Worm (Caenorhabditis elegans): ENCODE results near the gene sir-2.3.

DNA sequence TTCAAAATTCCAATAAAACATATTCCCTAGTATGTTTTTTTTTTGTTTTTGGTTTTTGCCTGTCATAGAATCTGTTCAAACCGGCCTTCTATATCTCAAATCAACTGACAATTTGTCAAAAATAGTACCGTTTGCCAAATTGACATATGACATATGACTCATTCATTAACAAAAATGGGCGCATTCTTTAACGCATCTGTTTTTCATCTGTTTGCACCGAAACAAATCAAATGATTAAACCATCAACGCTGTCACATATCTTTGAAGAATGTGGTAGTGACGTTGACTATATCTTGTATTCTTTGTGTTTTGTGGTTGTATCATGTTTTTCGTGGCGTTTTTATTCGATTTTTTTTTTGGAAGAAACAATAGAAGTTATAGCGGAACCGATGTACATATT lies 16.4 kb upstream of the sir-2.3 start:
- TF ChIP-seq lin-39 (tag; optimal IDR thresholded peaks at IDR 0.05) (no peak), ceh-32 (tag; optimal IDR thresholded peaks at IDR 0.05; ENCODE audit: poor library complexity) (no peak), F44E2.7 (GFP tag; IDR thresholded peaks at IDR 0.05) (no peak), nhr-11 (tag; optimal IDR thresholded peaks at IDR 0.05) (no peak), pha-4 (GFP tag; IDR thresholded peaks at IDR 0.05) (no peak), pha-4 (tag; optimal IDR thresholded peaks at IDR 0.05) (no peak), snpc-4 (tag; optimal IDR thresholded peaks at IDR 0.05) (no peak), lsy-2 (tag; optimal IDR thresholded peaks at IDR 0.05) (no peak), dmd-9 (GFP tag; IDR thresholded peaks at IDR 0.05) (no peak), zip-11 (GFP tag; IDR thresholded peaks at IDR 0.05) (no peak)

Data from whole organism, L4 larva.